Worm (Caenorhabditis elegans) whole organism, L1 larva: ENCODE data around the gene idpp-5.

Experiments used
- ceh-82 ChIP-seq, 3 experiments: fragments of 150-350 bp in 1 of 3; sonication (generic microtip) in 2 of 3; optimal IDR thresholded peaks; 2 replicates each; lab custom pipeline; 2014 to 2017; ENCODE audit warnings: missing biosample characterization in 3 of 3, missing genetic modification characterization in 3 of 3
- dpl-1 ChIP-seq, 3 experiments: fragments of 150-350 bp in 2 of 3; sonication (generic microtip) in 1 of 3; optimal IDR thresholded peaks; 2 replicates each; lab custom pipeline; 2014 to 2017; ENCODE audit warnings: missing biosample characterization in 3 of 3, missing genetic modification characterization in 3 of 3, missing genetic modification reagents in 3 of 3
- fos-1 ChIP-seq: fragments of 150-350 bp; optimal IDR thresholded peaks from 2 replicates; lab custom pipeline; 2014; ENCODE audit warnings: missing biosample characterization, missing genetic modification characterization
- nhr-76 ChIP-seq: sonication (generic microtip); optimal IDR thresholded peaks from 2 replicates; lab custom pipeline; 2017; ENCODE audit warnings: missing biosample characterization, missing genetic modification characterization
- snpc-4 ChIP-seq: fragments of 150-350 bp; optimal IDR thresholded peaks from 2 replicates; lab custom pipeline; 2014; ENCODE audit warnings: missing biosample characterization, missing genetic modification characterization
- sptf-1 ChIP-seq: fragments of 150-350 bp; optimal IDR thresholded peaks from 2 replicates; lab custom pipeline; 2014; ENCODE audit warnings: missing biosample characterization, missing genetic modification characterization
- tlp-1 ChIP-seq: fragments of 150-350 bp; optimal IDR thresholded peaks from 2 replicates; lab custom pipeline; 2014; ENCODE audit warnings: missing biosample characterization, missing genetic modification characterization
- unc-30 ChIP-seq: sonication (generic microtip); optimal IDR thresholded peaks from 2 replicates; lab custom pipeline; 2017; ENCODE audit warnings: missing biosample characterization, missing genetic modification characterization
- unc-86 ChIP-seq: sonication (generic microtip); optimal IDR thresholded peaks from 2 replicates; lab custom pipeline; 2016; ENCODE audit warnings: missing genetic modification characterization, missing compliant biosample characterization
- vab-15 ChIP-seq: sonication (generic microtip); optimal IDR thresholded peaks from 2 replicates; lab custom pipeline; 2017; ENCODE audit warnings: missing genotype, mild to moderate bottlenecking, missing genetic modification characterization, missing compliant biosample characterization

- TF ChIP-seq tlp-1 (tag; lab: Kevin White, UChicago) = no peak
- no peak for TF ChIP-seq snpc-4 (tag; lab: Kevin White, UChicago)
- TF ChIP-seq nhr-76 = no peak
- TF ChIP-seq ceh-82 (tag; optimal IDR thresholded peaks at IDR 0.05; lab: Kevin White, UChicago) = no peak
- no peak for TF ChIP-seq sptf-1
- no peak for TF ChIP-seq fos-1 (tag; lab: Kevin White, UChicago)
- TF ChIP-seq unc-30 (tag; lab: Kevin White, UChicago) = no peak
- TF ChIP-seq vab-15 (tag; lab: Kevin White, UChicago) = no peak
- TF ChIP-seq unc-86 (tag; lab: Kevin White, UChicago) = no peak
- no peak for TF ChIP-seq dpl-1 (GFP tag; optimal IDR thresholded peaks at IDR 0.05; lab: Kevin White, UChicago)
Measured at ce11 chrX:3743190-3743589, 49.4 kb downstream of the idpp-5 start.
